Worm (Caenorhabditis elegans): Measurements from ENCODE around the gene F45F2.11.

F45F2.11 gene

DNA sequence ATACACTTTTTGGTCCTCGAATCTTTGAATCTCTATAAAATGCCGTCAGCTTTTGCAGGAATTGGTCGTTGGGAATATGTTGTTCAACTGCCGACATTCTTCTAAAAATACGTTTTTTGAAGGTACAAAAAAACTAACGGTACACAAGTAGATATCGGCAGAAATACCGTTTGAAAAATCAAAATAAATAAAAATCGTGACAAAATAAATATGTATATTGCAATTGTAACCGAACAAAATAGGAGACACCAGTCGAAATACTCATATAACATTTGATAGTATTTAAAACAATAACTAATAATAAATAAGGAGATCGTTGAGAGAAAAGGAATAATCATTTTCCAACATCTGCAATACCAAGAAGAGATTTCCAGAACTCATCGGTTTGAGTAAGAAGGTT lies 44.4 kb upstream of the F45F2.11 start, which contains the start of gene F25G6.8 (continued):
- TF ChIP-seq hrde-1 (tag; optimal IDR thresholded peaks at IDR 0.05; ENCODE audit: borderline replicate concordance), result no peak
- TF ChIP-seq F39B2.1 (GFP tag; IDR thresholded peaks at IDR 0.05), result no peak
- TF ChIP-seq cebp-1 (GFP tag; IDR thresholded peaks at IDR 0.05), result no peak
- no peak for TF ChIP-seq cebp-1 (tag; optimal IDR thresholded peaks at IDR 0.05)

DNA sequence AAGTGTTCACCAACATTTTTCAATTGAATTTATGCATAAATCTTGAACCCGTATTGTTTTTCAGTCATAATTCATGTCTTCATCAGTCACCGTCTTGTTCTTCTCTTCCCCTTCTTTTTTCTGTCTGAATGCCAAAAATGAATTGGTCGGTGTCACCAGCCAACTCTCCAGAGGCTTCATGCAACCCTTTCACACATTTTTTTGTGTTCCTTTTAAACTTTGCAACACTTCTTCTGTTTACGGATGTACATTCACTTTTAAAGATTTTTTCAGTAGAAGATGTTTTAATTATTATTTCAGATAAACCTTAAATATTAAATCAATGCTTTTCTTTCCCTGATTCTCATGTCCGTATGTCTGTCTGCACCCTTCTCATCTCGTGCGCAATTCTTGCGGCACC lies 40.2 kb upstream of the F45F2.11 start, which contains the start of gene acr-16:
Gene acr-16 (plus strand): TSS at position 301 of the 400 bp plus-strand sequence.
- TF ChIP-seq lsl-1 (GFP tag; optimal IDR thresholded peaks at IDR 0.05) (no peak), lin-54 (GFP tag; optimal IDR thresholded peaks at IDR 0.05) (no peak), snpc-3.4 (tag; optimal IDR thresholded peaks at IDR 0.05) (no peak), attf-3 (GFP tag; conservative IDR thresholded peaks at IDR 0.05) (no peak), K12H6.12 (tag; optimal IDR thresholded peaks at IDR 0.05) (no peak), F55B11.4 (tag; optimal IDR thresholded peaks at IDR 0.05; ENCODE audit: borderline replicate concordance, insufficient read depth) (no peak), lin-35 (GFP tag; optimal IDR thresholded peaks at IDR 0.05) (no peak), aptf-3 (GFP tag; IDR thresholded peaks at IDR 0.05) (no peak), F49E8.2 (tag; optimal IDR thresholded peaks at IDR 0.05; ENCODE audit: insufficient read depth) (no peak)

DNA sequence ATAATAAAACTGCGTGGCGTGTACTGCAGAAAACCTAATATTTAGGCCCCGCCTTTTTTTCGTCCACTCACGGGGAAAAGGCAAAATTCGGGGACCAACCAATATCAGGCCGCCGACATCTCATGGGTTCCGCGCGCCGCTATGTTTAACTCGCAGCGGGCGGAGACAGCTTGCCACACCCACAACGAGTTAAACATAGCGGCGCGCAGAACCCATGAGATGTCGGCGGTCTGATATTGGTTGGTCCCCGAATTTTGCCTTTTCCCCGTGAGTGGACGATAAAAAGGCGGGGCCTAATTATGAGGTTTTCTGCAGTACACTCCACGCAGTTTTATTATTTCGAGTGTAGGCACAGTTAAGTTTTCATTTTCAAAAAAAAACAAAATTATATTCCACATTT lies 38.1 kb upstream of the F45F2.11 start:
- TF ChIP-seq snpc-1.1 (tag; optimal IDR thresholded peaks at IDR 0.05; ENCODE audit: insufficient read depth) (peak; percentile 35), snpc-3.4 (tag; optimal IDR thresholded peaks at IDR 0.05) (peak; percentile 6), snpc-4 (GFP tag; optimal IDR thresholded peaks at IDR 0.05) (peak; percentile 27), snpc-4 (tag; optimal IDR thresholded peaks at IDR 0.05) (peak in 3 of 4 experiments; percentile 38 to 94 (median 86))

DNA sequence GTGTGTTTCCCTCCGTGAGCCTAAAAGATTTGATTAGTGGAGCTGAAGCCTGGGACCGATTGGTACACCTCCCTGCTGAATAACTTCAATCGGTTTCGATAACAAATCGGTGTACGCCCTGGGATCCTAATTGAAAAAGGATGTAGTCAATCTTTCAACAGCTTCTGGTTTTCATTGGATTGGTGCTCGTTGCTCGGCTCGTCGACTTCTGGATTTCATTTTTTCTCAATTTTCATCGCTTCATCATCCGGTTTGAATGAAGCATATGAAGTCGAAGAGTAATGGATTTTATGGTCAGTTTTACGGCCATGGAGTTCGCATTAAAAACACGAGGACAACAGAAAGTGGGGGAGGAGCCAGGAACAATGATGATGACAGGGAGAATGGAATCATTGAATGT lies 35.3 kb upstream of the F45F2.11 start:
- TF ChIP-seq akir-1 (GFP tag; optimal IDR thresholded peaks at IDR 0.05) (no peak), dpff-1 (tag; optimal IDR thresholded peaks at IDR 0.05) (no peak), ama-1 (optimal IDR thresholded peaks at IDR 0.05) (no peak), ama-1 (GFP tag; optimal IDR thresholded peaks at IDR 0.05) (no peak), let-607 (tag; optimal IDR thresholded peaks at IDR 0.05) (no peak), nhr-90 (tag; optimal IDR thresholded peaks at IDR 0.05) (no peak), Y53F4B.3 (GFP tag; IDR thresholded peaks at IDR 0.05) (no peak), T26A5.8 (tag; optimal IDR thresholded peaks at IDR 0.05) (no peak), tbp1 (GFP tag; optimal IDR thresholded peaks at IDR 0.05) (no peak), Y67H2A.10 (GFP tag; conservative IDR thresholded peaks at IDR 0.05) (no peak), lsy-27 (tag; optimal IDR thresholded peaks at IDR 0.05; ENCODE audit: borderline replicate concordance, insufficient read depth) (no peak), unc-62 (GFP tag; optimal IDR thresholded peaks at IDR 0.05) (no peak), ztf-22 (GFP tag; optimal IDR thresholded peaks at IDR 0.05) (no peak), tlf-1 (GFP tag; optimal IDR thresholded peaks at IDR 0.05) (no peak), rec-8 (tag; optimal IDR thresholded peaks at IDR 0.05) (no peak), B0261.1 (tag; optimal IDR thresholded peaks at IDR 0.05) (no peak), F52B5.7 (tag; optimal IDR thresholded peaks at IDR 0.05) (no peak), tbx-9 (tag; optimal IDR thresholded peaks at IDR 0.05; ENCODE audit: borderline replicate concordance) (no peak), Y53G8AR.9 (GFP tag; conservative IDR thresholded peaks at IDR 0.05) (no peak), ceh-100 (GFP tag; IDR thresholded peaks at IDR 0.05) (no peak)

Data from whole organism, young adult.